Fruit fly (Drosophila melanogaster): ENCODE data around the gene CG32750.
A peak's percentile ranks its signal among the peaks of the same experiment; 100 is the strongest.

CG32750 gene

DNA sequence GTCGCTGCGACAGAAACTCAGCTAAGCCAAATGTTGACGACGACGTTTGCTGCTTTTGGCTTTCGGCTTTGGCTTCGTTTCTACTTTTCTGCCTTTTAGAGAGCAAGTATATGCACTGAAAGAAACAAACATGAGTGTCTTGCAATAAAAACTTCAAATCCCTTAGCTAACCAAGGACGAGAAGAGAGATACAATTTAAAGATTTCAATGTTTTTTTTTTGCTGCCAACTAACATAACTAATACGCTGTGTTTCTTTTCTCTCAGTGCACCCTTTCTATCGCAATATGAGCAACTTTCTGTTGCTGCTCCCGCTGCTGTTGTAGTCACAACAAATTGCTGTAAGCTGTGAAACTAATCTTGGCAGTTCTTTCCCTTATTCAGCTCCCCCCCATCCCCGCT, 16.8 kb downstream of the CG32750 start (continued):
- no peak for TF ChIP-seq Vsx1 (GFP tag; optimal IDR thresholded peaks at IDR 0.05)
- TF ChIP-seq CG12104 (GFP tag; optimal IDR thresholded peaks at IDR 0.05) = no peak
- no peak for TF ChIP-seq CG14710 (tag; optimal IDR thresholded peaks at IDR 0.05)
- TF ChIP-seq chm (GFP tag; IDR thresholded peaks at IDR 0.05) = no peak
- TF ChIP-seq Dll (GFP tag; IDR thresholded peaks at IDR 0.05; ENCODE audit: partially characterized antibody) = no peak
- TF ChIP-seq CG15269 (tag; optimal IDR thresholded peaks at IDR 0.05) = peak; percentile 42
- TF ChIP-seq pnt (GFP tag; optimal IDR thresholded peaks at IDR 0.05) = peak; percentile 31
- no peak for TF ChIP-seq MESR4 (GFP tag; optimal IDR thresholded peaks at IDR 0.05)
- no peak for TF ChIP-seq psq (GFP tag; optimal IDR thresholded peaks at IDR 0.05)
- no peak for TF ChIP-seq sc (optimal IDR thresholded peaks at IDR 0.05)
- TF ChIP-seq sc (GFP tag; optimal IDR thresholded peaks at IDR 0.05) = no peak
- peak; percentile 11 for TF ChIP-seq CG34376 (GFP tag; optimal IDR thresholded peaks at IDR 0.05)
- TF ChIP-seq jing (GFP tag; optimal IDR thresholded peaks at IDR 0.05) = no peak
- TF ChIP-seq D (optimal IDR thresholded peaks at IDR 0.05) = no peak
- no peak for TF ChIP-seq D (GFP tag; optimal IDR thresholded peaks at IDR 0.05)
- TF ChIP-seq bsh (GFP tag; optimal IDR thresholded peaks at IDR 0.05) = peak in 1 of 2 experiments; percentile 36
- TF ChIP-seq CG9876 (GFP tag; optimal IDR thresholded peaks at IDR 0.05) = no peak
- TF ChIP-seq esg (GFP tag; conservative IDR thresholded peaks at IDR 0.05) = peak; percentile 52; the same call in 1 of the 2 replicates
- TF ChIP-seq Jarid2 (GFP tag; optimal IDR thresholded peaks at IDR 0.05) = no peak
- no peak for TF ChIP-seq sima (GFP tag; optimal IDR thresholded peaks at IDR 0.05)
- no peak for TF ChIP-seq CG6272 (GFP tag; IDR thresholded peaks at IDR 0.05)
- TF ChIP-seq Sox102F (GFP tag; optimal IDR thresholded peaks at IDR 0.05) = peak; percentile 28
- peak; percentile 56; the same call in 1 of the 3 replicates for TF ChIP-seq CG11695 (GFP tag; IDR thresholded peaks at IDR 0.05)
- TF ChIP-seq MTF-1 (GFP tag; optimal IDR thresholded peaks at IDR 0.05; ENCODE audit: borderline replicate concordance) = no peak
- TF ChIP-seq slbo (GFP tag; IDR thresholded peaks at IDR 0.05) = peak; percentile 49
- no peak for TF ChIP-seq tx (GFP tag; optimal IDR thresholded peaks at IDR 0.05)
- TF ChIP-seq abd-A (tag; optimal IDR thresholded peaks at IDR 0.05) = no peak
- peak; percentile 47 for TF ChIP-seq ind (GFP tag; optimal IDR thresholded peaks at IDR 0.05)
- no peak for TF ChIP-seq cato (GFP tag; optimal IDR thresholded peaks at IDR 0.05; ENCODE audit: borderline replicate concordance)
- TF ChIP-seq Scr (GFP tag; IDR thresholded peaks at IDR 0.05; ENCODE audit: partially characterized antibody) = no peak
- 0 out of 2 replicates have a peak, but pooled peaks have one; percentile 27 for TF ChIP-seq ssp (GFP tag; IDR thresholded peaks at IDR 0.05)
- no peak for TF ChIP-seq tap (tag; optimal IDR thresholded peaks at IDR 0.05)
- TF ChIP-seq CG17186 (GFP tag; optimal IDR thresholded peaks at IDR 0.05) = no peak
- peak; percentile 11; the same call in 1 of the 2 replicates for TF ChIP-seq Adf1 (GFP tag; IDR thresholded peaks at IDR 0.05)
- TF ChIP-seq CG30403 (GFP tag; optimal IDR thresholded peaks at IDR 0.05) = peak; percentile 18
- no peak for TF ChIP-seq pb (GFP tag; optimal IDR thresholded peaks at IDR 0.05)
- no peak for TF ChIP-seq CG8388 (GFP tag; optimal IDR thresholded peaks at IDR 0.05)
- no peak for TF ChIP-seq fd102C (GFP tag; optimal IDR thresholded peaks at IDR 0.05)
- no peak for TF ChIP-seq CG12942 (GFP tag; optimal IDR thresholded peaks at IDR 0.05)
- TF ChIP-seq Optix (GFP tag; IDR thresholded peaks at IDR 0.05) = 0 out of 3 replicates have a peak, but pooled peaks have one; percentile 32
- no peak for TF ChIP-seq Kr (GFP tag; optimal IDR thresholded peaks at IDR 0.05)
- no peak for TF ChIP-seq tio (GFP tag; optimal IDR thresholded peaks at IDR 0.05)
- TF ChIP-seq odd (GFP tag; optimal IDR thresholded peaks at IDR 0.05) = no peak
- no peak for TF ChIP-seq ken (GFP tag; IDR thresholded peaks at IDR 0.05)
- TF ChIP-seq BtbVII (GFP tag; optimal IDR thresholded peaks at IDR 0.05) = no peak
- no peak for TF ChIP-seq TFAM (GFP tag; optimal IDR thresholded peaks at IDR 0.05)
- peak; percentile 6 for TF ChIP-seq CG12155 (GFP tag; optimal IDR thresholded peaks at IDR 0.05)
- TF ChIP-seq ranshi (GFP tag; IDR thresholded peaks at IDR 0.05) = peak; percentile 52; the same call in 1 of the 2 replicates
- TF ChIP-seq Ssrp (tag; optimal IDR thresholded peaks at IDR 0.05) = no peak
- peak; percentile 38; the same call in 1 of the 2 replicates for TF ChIP-seq CG6689 (GFP tag; IDR thresholded peaks at IDR 0.05)
- peak; percentile 88 for TF ChIP-seq Med (GFP tag)
